Fruit fly (Drosophila melanogaster): ENCODE results near the gene Reps.
A peak's percentile ranks its signal among the peaks of the same experiment; 100 is the strongest.

The Reps gene

dm6 chr2L:11091111-11091510 lies 15.3 kb downstream of the Reps start, which contains the start of gene Wdr59 (continued):
- TF ChIP-seq Eip74EF (GFP tag; optimal IDR thresholded peaks at IDR 0.05) (no peak), Hand (GFP tag; optimal IDR thresholded peaks at IDR 0.05) (no peak), ATbp (GFP tag; optimal IDR thresholded peaks at IDR 0.05) (no peak), pita (GFP tag; optimal IDR thresholded peaks at IDR 0.05) (no peak), NFAT (GFP tag; IDR thresholded peaks at IDR 0.05) (no peak), CG14860 (GFP tag; IDR thresholded peaks at IDR 0.05; ENCODE audit: partially characterized antibody) (peak; percentile 62; the same call in 2 of the 3 replicates), ttk (GFP tag; IDR thresholded peaks at IDR 0.05) (no peak), Camta (GFP tag; optimal IDR thresholded peaks at IDR 0.05) (no peak), CG8944 (GFP tag; optimal IDR thresholded peaks at IDR 0.05) (no peak), HLH3B (GFP tag; IDR thresholded peaks at IDR 0.05) (no peak), Ets65A (GFP tag) (peak; percentile 55), CG17328 (GFP tag; IDR thresholded peaks at IDR 0.05) (no peak), aop (GFP tag; IDR thresholded peaks at IDR 0.05) (no peak), CG4707 (GFP tag; optimal IDR thresholded peaks at IDR 0.05) (no peak), Bteb2 (GFP tag; optimal IDR thresholded peaks at IDR 0.05) (no peak), salm (tag; optimal IDR thresholded peaks at IDR 0.05) (no peak), lilli (GFP tag; optimal IDR thresholded peaks at IDR 0.05) (peak; percentile 52), oc (tag; optimal IDR thresholded peaks at IDR 0.05) (no peak), ranshi (GFP tag; IDR thresholded peaks at IDR 0.05) (0 out of 2 replicates have a peak, but pooled peaks have one; percentile 17), pros (GFP tag; optimal IDR thresholded peaks at IDR 0.05) (no peak), insv (GFP tag; optimal IDR thresholded peaks at IDR 0.05) (no peak), CG18011 (GFP tag; optimal IDR thresholded peaks at IDR 0.05) (no peak), hbn (GFP tag; IDR thresholded peaks at IDR 0.05; ENCODE audit: partially characterized antibody) (peak; percentile 77), CG17385 (GFP tag; optimal IDR thresholded peaks at IDR 0.05) (no peak), phol (tag; optimal IDR thresholded peaks at IDR 0.05) (peak; percentile 68), CG10321 (GFP tag; IDR thresholded peaks at IDR 0.05) (no peak), trem (tag; optimal IDR thresholded peaks at IDR 0.05) (peak; percentile 67), CG12659 (GFP tag; optimal IDR thresholded peaks at IDR 0.05) (peak; percentile 20), CG2116 (GFP tag; optimal IDR thresholded peaks at IDR 0.05) (peak; percentile 91), CG12942 (GFP tag; optimal IDR thresholded peaks at IDR 0.05) (peak; percentile 16), CG2202 (tag; optimal IDR thresholded peaks at IDR 0.05) (no peak), toy (GFP tag; IDR thresholded peaks at IDR 0.05) (no peak), bab2 (GFP tag; optimal IDR thresholded peaks at IDR 0.05) (no peak), Hsf (GFP tag; optimal IDR thresholded peaks at IDR 0.05) (peak; percentile 48), wdn (GFP tag; IDR thresholded peaks at IDR 0.05) (no peak), Lpt (GFP tag; optimal IDR thresholded peaks at IDR 0.05) (no peak), ash1 (GFP tag; optimal IDR thresholded peaks at IDR 0.05) (no peak), CG15479 (GFP tag; optimal IDR thresholded peaks at IDR 0.05) (no peak), CG9727 (GFP tag; optimal IDR thresholded peaks at IDR 0.05) (no peak), CG17361 (GFP tag; IDR thresholded peaks at IDR 0.05) (no peak), Atf6 (GFP tag; IDR thresholded peaks at IDR 0.05) (no peak), CG11723 (GFP tag; optimal IDR thresholded peaks at IDR 0.05) (no peak), Fer3 (tag; optimal IDR thresholded peaks at IDR 0.05) (no peak), nerfin-1 (tag; optimal IDR thresholded peaks at IDR 0.05) (no peak), fru (optimal IDR thresholded peaks at IDR 0.05) (no peak), bowl (GFP tag; IDR thresholded peaks at IDR 0.05) (no peak), amos (GFP tag; IDR thresholded peaks at IDR 0.05; ENCODE audit: partially characterized antibody) (peak; percentile 58; the same call in 1 of the 2 replicates), CG2129 (GFP tag; IDR thresholded peaks at IDR 0.05; ENCODE audit: partially characterized antibody) (peak; percentile 60; the same call in 1 of the 2 replicates), Doc2 (GFP tag; IDR thresholded peaks at IDR 0.05) (no peak), CG8765 (GFP tag; IDR thresholded peaks at IDR 0.05) (no peak), B-H2 (GFP tag; optimal IDR thresholded peaks at IDR 0.05) (no peak)

All from whole organism, embryonic.